Fruit fly (Drosophila melanogaster) whole organism, pupa: ENCODE results near the gene CG10116.
A peak's percentile ranks its signal among the peaks of the same experiment; 100 is the strongest.

Experiments used
- CG10348 ChIP-seq: fragments of 200-800 bp; sonication (Bioruptor generic); IDR thresholded peaks from 2 replicates; pipeline ENCODE4 v1.3.6; 2022; ENCODE audit warnings: missing biosample characterization, missing genetic modification characterization
- CG12605 ChIP-seq: fragments of 200-800 bp; sonication (Bioruptor generic); IDR thresholded peaks from 2 replicates; pipeline ENCODE4 v1.3.6; 2022; ENCODE audit warnings: missing biosample characterization, missing genetic modification characterization
- CG13204 ChIP-seq: fragments of 200-800 bp; sonication (Bioruptor generic); optimal IDR thresholded peaks from 2 replicates; lab custom pipeline; 2018; ENCODE audit warnings: missing biosample characterization, mild to moderate bottlenecking, missing genetic modification characterization, moderate library complexity
- CG14655 ChIP-seq: fragments of 200-800 bp; sonication (Bioruptor generic); optimal IDR thresholded peaks from 3 replicates; lab custom pipeline; 2017; ENCODE audit warnings: mild to moderate bottlenecking, missing biosample characterization, missing genetic modification reagents, missing genetic modification characterization
- CG15710 ChIP-seq: fragments of 200-800 bp; sonication (Bioruptor generic); optimal IDR thresholded peaks from 2 replicates; lab custom pipeline; 2018; ENCODE audit warnings: missing biosample characterization, mild to moderate bottlenecking, missing genetic modification characterization, moderate library complexity
- CG17806 ChIP-seq: fragments of 200-800 bp; sonication (Bioruptor generic); optimal IDR thresholded peaks from 2 replicates; lab custom pipeline; 2018; ENCODE audit warnings: missing biosample characterization, mild to moderate bottlenecking, missing genetic modification characterization, moderate library complexity
- CG32121 ChIP-seq: fragments of 200-800 bp; sonication (Bioruptor generic); IDR thresholded peaks from 2 replicates; pipeline ENCODE4 v1.3.6; 2022; ENCODE audit warnings: missing biosample characterization, missing genetic modification characterization
- CG34367 ChIP-seq: fragments of 200-800 bp; sonication (Bioruptor generic); optimal IDR thresholded peaks from 2 replicates; lab custom pipeline; 2018; ENCODE audit warnings: missing biosample characterization, mild to moderate bottlenecking, missing genetic modification characterization
- CG4496 ChIP-seq: fragments of 200-800 bp; sonication (Bioruptor generic); IDR thresholded peaks from 3 replicates; pipeline ENCODE4 v1.3.6; 2022; ENCODE audit warnings: missing biosample characterization, missing genetic modification characterization
- CG8159 ChIP-seq: fragments of 200-800 bp; sonication (Bioruptor generic); optimal IDR thresholded peaks from 3 replicates; lab custom pipeline; 2018; ENCODE audit warnings: missing biosample characterization, mild to moderate bottlenecking, missing genetic modification characterization, moderate library complexity
- CG8301 ChIP-seq: fragments of 200-800 bp; sonication (Bioruptor generic); optimal IDR thresholded peaks from 2 replicates; lab custom pipeline; 2018; ENCODE audit warnings: missing biosample characterization, mild to moderate bottlenecking, missing genetic modification characterization
- CG9948 ChIP-seq: fragments of 200-800 bp; sonication (Bioruptor generic); optimal IDR thresholded peaks from 2 replicates; lab custom pipeline; 2018; ENCODE audit warnings: missing biosample characterization, mild to moderate bottlenecking, missing genetic modification characterization, moderate library complexity
- D1 ChIP-seq: fragments of 200-800 bp; sonication (Bioruptor generic); optimal IDR thresholded peaks from 2 replicates; lab custom pipeline; 2018; ENCODE audit warnings: missing biosample characterization, mild to moderate bottlenecking, missing genetic modification characterization, moderate library complexity
- EcR ChIP-seq: fragments of 200-800 bp; sonication (Bioruptor generic); optimal IDR thresholded peaks from 3 replicates; lab custom pipeline; 2019; ENCODE audit warnings: missing biosample characterization, missing genetic modification characterization, mild to moderate bottlenecking, moderate library complexity, missing genetic modification reagents
- Ets98B ChIP-seq: fragments of 200-800 bp; sonication (Bioruptor generic); IDR thresholded peaks from 2 replicates; pipeline ENCODE4 v1.3.6; 2022; ENCODE audit warnings: missing biosample characterization, missing genetic modification characterization
- Pif1A ChIP-seq: fragments of 200-800 bp; sonication (Bioruptor generic); optimal IDR thresholded peaks from 3 replicates; lab custom pipeline; 2016; ENCODE audit warnings: missing biosample characterization, missing genetic modification characterization
- Pif1B ChIP-seq: fragments of 200-800 bp; sonication (Bioruptor generic); optimal IDR thresholded peaks from 3 replicates; lab custom pipeline; 2016; ENCODE audit warnings: missing biosample characterization, missing genetic modification characterization
- Snoo ChIP-seq: fragments of 200-800 bp; sonication (Bioruptor generic); optimal IDR thresholded peaks from 3 replicates; lab custom pipeline; 2017; ENCODE audit warnings: missing biosample characterization, mild to moderate bottlenecking, missing genetic modification characterization, inconsistent platforms
- fd96Ca ChIP-seq: fragments of 200-800 bp; sonication (Bioruptor generic); IDR thresholded peaks from 3 replicates; pipeline ENCODE4 v1.3.6; 2022; ENCODE audit warnings: missing biosample characterization, missing genetic modification characterization
- gl ChIP-seq: fragments of 200-800 bp; sonication (Bioruptor generic); optimal IDR thresholded peaks from 2 replicates; lab custom pipeline; 2018; ENCODE audit warnings: missing biosample characterization, mild to moderate bottlenecking, missing genetic modification characterization
- rn ChIP-seq: fragments of 200-800 bp; sonication (Bioruptor generic); IDR thresholded peaks from 2 replicates; pipeline ENCODE4 v1.3.6; 2022; ENCODE audit warnings: missing biosample characterization, missing genetic modification characterization

Gene CG10116

dm6 chr3L:13437036-13437435 is 20.0 kb downstream of the CG10116 start, which contains the start of gene CG10154:
CG10154 (minus strand) TSS chr3L:13437136.
- TF ChIP-seq fd96Ca (no peak), CG34367 (tag; lab: Kevin White, UChicago) (no peak), CG4496 (no peak), CG14655 (GFP tag; lab: Kevin White, UChicago) (no peak), Ets98B (GFP tag; lab: Robert Waterston, UW) (no peak), CG8301 (no peak)

DNA sequence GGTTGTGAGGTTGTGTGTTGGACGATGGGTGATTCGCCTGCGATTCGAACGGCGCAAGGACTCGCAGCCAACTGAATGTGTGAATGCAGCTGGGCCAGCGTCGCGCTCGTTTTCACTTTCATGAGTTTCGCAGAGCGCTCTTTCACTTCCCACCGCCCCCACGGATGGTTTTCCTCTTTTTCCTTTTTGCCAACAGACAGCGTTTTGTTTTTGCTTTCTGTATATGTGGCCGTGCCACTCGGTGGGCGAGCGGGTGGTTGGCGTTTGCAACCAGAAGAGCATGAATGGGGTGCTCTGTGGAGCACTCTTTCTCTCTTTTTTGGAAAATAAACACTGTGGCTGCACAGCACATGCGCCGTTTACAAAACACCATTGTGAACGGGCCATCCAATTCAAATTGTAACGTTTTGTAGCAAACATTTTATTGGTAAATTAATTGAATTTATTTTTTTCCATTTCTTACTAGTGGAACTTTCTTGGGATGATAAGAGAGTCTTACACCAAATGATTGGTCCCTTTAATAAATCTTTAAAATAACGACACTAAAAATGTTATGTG is 21.8 kb downstream of the CG10116 start, which contains the start of gene CG10713:
TSS of gene CG10713 (minus strand) at position 60 of the 558 bp plus-strand sequence.
- peak; percentile 70 for TF ChIP-seq gl (tag; lab: Kevin White, UChicago)
- no peak for TF ChIP-seq CG15710 (tag; lab: Kevin White, UChicago)
- no peak for TF ChIP-seq CG10348 (GFP tag; lab: Robert Waterston, UW)
- peak; percentile 84 for TF ChIP-seq CG12605 (GFP tag; lab: Robert Waterston, UW)
- TF ChIP-seq D1 (tag; lab: Kevin White, UChicago), result no peak
- no peak for TF ChIP-seq CG9948 (tag; lab: Kevin White, UChicago)
- TF ChIP-seq CG14655 (GFP tag; lab: Kevin White, UChicago), result peak; percentile 72
- peak; percentile 57 for TF ChIP-seq Pif1B (GFP tag; lab: Kevin White, UChicago)
- TF ChIP-seq Ets98B (GFP tag; lab: Robert Waterston, UW), result peak; percentile 77
- TF ChIP-seq CG32121 (GFP tag; lab: Robert Waterston, UW), result peak; percentile 77
- peak; percentile 35 for TF ChIP-seq CG34367 (tag; lab: Kevin White, UChicago)
- no peak for TF ChIP-seq EcR (GFP tag; lab: Kevin White, UChicago)
- TF ChIP-seq CG8159 (tag; lab: Kevin White, UChicago), result peak; percentile 46
- peak; percentile 67 for TF ChIP-seq CG13204
- peak; percentile 89 for TF ChIP-seq CG4496
- peak; percentile 46; the same call in 1 of the 2 replicates for TF ChIP-seq rn (GFP tag; lab: Robert Waterston, UW)
- TF ChIP-seq CG17806 (tag; lab: Kevin White, UChicago), result no peak
- TF ChIP-seq fd96Ca, result no peak; the same call in 1 of the 3 replicates
- peak; percentile 68 for TF ChIP-seq CG8301
- TF ChIP-seq Pif1A (GFP tag; lab: Kevin White, UChicago), result peak; percentile 64
- TF ChIP-seq Snoo (tag; lab: Kevin White, UChicago), result peak; percentile 4

DNA sequence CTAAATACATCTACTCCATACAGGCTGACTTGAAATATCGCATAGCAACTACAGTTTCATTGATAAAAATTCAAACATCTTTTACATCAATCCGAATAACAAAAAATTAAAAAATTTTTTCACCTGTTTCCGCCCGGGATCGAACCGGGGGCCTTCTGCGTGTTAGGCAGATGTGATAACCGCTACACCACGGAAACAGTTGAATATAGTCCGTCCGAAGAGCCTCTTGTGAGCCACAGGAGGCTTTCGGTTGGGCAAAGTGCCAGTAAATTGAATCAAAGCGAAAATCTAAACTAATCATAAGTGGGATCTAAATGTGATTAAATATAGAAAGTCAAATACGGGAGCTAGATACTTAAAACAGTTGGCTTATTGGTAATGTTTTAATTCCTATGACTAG is 23.5 kb downstream of the CG10116 start:
- no peak for TF ChIP-seq rn (GFP tag; lab: Robert Waterston, UW)
- TF ChIP-seq CG9948 (tag; lab: Kevin White, UChicago), result no peak
- no peak for TF ChIP-seq CG32121 (GFP tag; lab: Robert Waterston, UW)
- TF ChIP-seq CG8159 (tag; lab: Kevin White, UChicago), result no peak
- TF ChIP-seq Snoo (tag; lab: Kevin White, UChicago), result no peak
- TF ChIP-seq Pif1B (GFP tag; lab: Kevin White, UChicago), result no peak
- TF ChIP-seq Pif1A (GFP tag; lab: Kevin White, UChicago), result no peak

dm6 chr3L:13432791-13433190 is 24.2 kb downstream of the CG10116 start:
- TF ChIP-seq Pif1B (GFP tag; lab: Kevin White, UChicago) (no peak), gl (tag; lab: Kevin White, UChicago) (no peak), CG32121 (GFP tag; lab: Robert Waterston, UW) (no peak), CG9948 (tag; lab: Kevin White, UChicago) (no peak), EcR (GFP tag; lab: Kevin White, UChicago) (no peak), CG14655 (GFP tag; lab: Kevin White, UChicago) (no peak), fd96Ca (no peak), CG34367 (tag; lab: Kevin White, UChicago) (no peak), CG17806 (tag; lab: Kevin White, UChicago) (no peak), Ets98B (GFP tag; lab: Robert Waterston, UW) (no peak), D1 (tag; lab: Kevin White, UChicago) (no peak)

dm6 chr3L:13430171-13430570 is 26.9 kb downstream of the CG10116 start:
- TF ChIP-seq EcR (GFP tag; lab: Kevin White, UChicago) (no peak), Snoo (tag; lab: Kevin White, UChicago) (no peak), CG4496 (no peak), CG10348 (GFP tag; lab: Robert Waterston, UW) (no peak), CG12605 (GFP tag; lab: Robert Waterston, UW) (no peak), CG34367 (tag; lab: Kevin White, UChicago) (no peak), Pif1A (GFP tag; lab: Kevin White, UChicago) (no peak)

DNA sequence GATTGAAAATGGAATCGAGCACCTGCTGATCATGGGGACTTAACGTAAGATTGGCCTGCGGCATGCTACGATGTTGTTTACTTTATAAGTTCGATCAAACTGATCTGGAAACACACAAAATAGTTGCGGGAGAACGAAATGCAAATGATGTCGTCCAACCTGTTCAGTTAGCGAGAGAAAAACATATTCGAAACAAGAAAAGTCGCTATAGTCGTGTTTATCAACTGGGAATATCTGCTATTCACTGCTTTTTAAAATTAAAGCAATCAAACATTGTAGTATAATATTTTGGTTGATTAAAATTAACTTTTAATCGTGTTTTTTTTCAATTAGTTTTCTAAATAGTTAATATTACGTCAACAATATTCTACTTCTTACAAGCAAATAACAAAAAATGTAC is 30.5 kb downstream of the CG10116 start, which contains the start of gene CG14105:
TSS of gene CG14105 (minus strand) at position 101 of the 400 bp plus-strand sequence.
- TF ChIP-seq Pif1A (GFP tag; lab: Kevin White, UChicago) (no peak), CG14655 (GFP tag; lab: Kevin White, UChicago) (no peak), CG9948 (tag; lab: Kevin White, UChicago) (no peak), CG12605 (GFP tag; lab: Robert Waterston, UW) (no peak), CG32121 (GFP tag; lab: Robert Waterston, UW) (no peak)
